Worm (Caenorhabditis elegans) whole organism, L3 larva: ENCODE measurements around the gene F09E10.5.

ENCODE experiments used
- R02D3.7 ChIP-seq: fragments of 150-350 bp; optimal IDR thresholded peaks from 2 replicates; lab custom pipeline; 2014; ENCODE audit warnings: missing biosample characterization, missing genetic modification characterization
- aly-2 ChIP-seq: fragments of 150-350 bp; optimal IDR thresholded peaks from 2 replicates; lab custom pipeline; 2014; ENCODE audit warnings: missing biosample characterization, missing genetic modification characterization
- ama-1 ChIP-seq: fragments of 150-350 bp; optimal IDR thresholded peaks from 2 replicates; lab custom pipeline; 2018
- egl-5 ChIP-seq: fragments of 150-350 bp; optimal IDR thresholded peaks from 2 replicates; lab custom pipeline; 2017; ENCODE audit warnings: missing biosample characterization, missing genetic modification reagents, missing genetic modification characterization, inconsistent platforms
- elt-3 ChIP-seq, 3 experiments: fragments of 150-350 bp in 1 of 3; sonication (generic microtip) in 2 of 3; optimal IDR thresholded peaks; 2 replicates in 2 of 3; 4 replicates in 1 of 3; lab custom pipeline; 2014 to 2017; ENCODE audit warnings: missing biosample characterization in 3 of 3, missing genetic modification characterization in 3 of 3
- fos-1 ChIP-seq: fragments of 150-350 bp; optimal IDR thresholded peaks from 2 replicates; lab custom pipeline; 2014; ENCODE audit warnings: missing biosample characterization, missing genetic modification characterization
- lin-39 ChIP-seq: fragments of 150-350 bp; optimal IDR thresholded peaks from 2 replicates; lab custom pipeline; 2018; ENCODE audit warnings: missing biosample characterization, missing genetic modification reagents, missing genetic modification characterization
- mdl-1 ChIP-seq: fragments of 150-350 bp; optimal IDR thresholded peaks from 2 replicates; lab custom pipeline; 2014; ENCODE audit warnings: missing biosample characterization, missing genetic modification characterization
- nhr-23 ChIP-seq: fragments of 150-350 bp; optimal IDR thresholded peaks from 2 replicates; lab custom pipeline; 2014; ENCODE audit warnings: missing biosample characterization, missing genetic modification reagents, missing genetic modification characterization
- nhr-25 ChIP-seq: sonication (generic microtip); optimal IDR thresholded peaks from 2 replicates; lab custom pipeline; 2017; ENCODE audit warnings: missing biosample characterization, missing genetic modification characterization
- unc-62 ChIP-seq: fragments of 150-350 bp; sonication (generic microtip); optimal IDR thresholded peaks from 4 replicates; lab custom pipeline; 2014; ENCODE audit warnings: missing biosample characterization, missing genetic modification reagents, missing genetic modification characterization

DNA sequence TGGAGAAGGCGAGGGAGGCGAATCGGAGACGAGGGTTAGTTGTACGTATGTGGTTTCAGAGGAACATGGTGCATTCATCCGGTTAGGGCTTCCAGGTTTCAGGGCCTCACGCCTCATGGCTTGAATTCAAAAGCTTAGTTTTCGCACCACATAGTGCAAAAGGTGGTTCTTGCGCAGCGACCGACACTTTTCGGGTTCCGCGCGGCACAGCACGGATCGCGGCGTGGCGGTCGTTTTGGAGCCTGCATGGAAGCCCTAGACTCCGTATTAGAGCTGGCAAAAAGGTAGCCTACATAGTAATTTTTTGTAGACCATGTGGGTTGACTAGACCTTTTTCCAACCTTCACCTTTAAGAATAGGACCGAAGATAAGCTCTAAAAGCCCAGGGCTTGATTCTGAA lies 44.7 kb upstream of the F09E10.5 start:
- TF ChIP-seq unc-62 (GFP tag; lab: Kevin White, UChicago) (no peak), ama-1 (no peak), R02D3.7 (tag; lab: Kevin White, UChicago) (no peak), lin-39 (tag; lab: Kevin White, UChicago) (no peak), fos-1 (no peak), nhr-23 (no peak), nhr-25 (tag; lab: Kevin White, UChicago) (no peak), aly-2 (no peak), egl-5 (tag; lab: Kevin White, UChicago) (no peak), mdl-1 (tag; lab: Kevin White, UChicago) (no peak), elt-3 (tag; optimal IDR thresholded peaks at IDR 0.05; lab: Kevin White, UChicago) (no peak)
